Fruit fly (Drosophila melanogaster) whole organism, prepupa: ENCODE data around the gene CG12523.

Experiments used
- Blimp-1 ChIP-seq: fragments of 200-800 bp; sonication (Bioruptor generic); optimal IDR thresholded peaks from 3 replicates; lab custom pipeline; 2017; ENCODE audit warnings: missing biosample characterization, missing genetic modification characterization, mild to moderate bottlenecking, moderate library complexity, missing genetic modification reagents
- CG10631 ChIP-seq: fragments of 200-800 bp; sonication (Bioruptor generic); optimal IDR thresholded peaks from 2 replicates; lab custom pipeline; 2016; ENCODE audit warnings: missing biosample characterization, missing genetic modification characterization
- CG10669 ChIP-seq: fragments of 200-800 bp; sonication (Bioruptor generic); optimal IDR thresholded peaks from 3 replicates; lab custom pipeline; 2018; ENCODE audit warnings: missing biosample characterization, mild to moderate bottlenecking, missing genetic modification characterization, moderate library complexity
- CG11762 ChIP-seq: fragments of 200-800 bp; sonication (Bioruptor generic); optimal IDR thresholded peaks from 3 replicates; lab custom pipeline; 2016; ENCODE audit warnings: missing biosample characterization, missing genetic modification characterization; ENCODE audit not compliant: insufficient read depth
- CG11902 ChIP-seq: fragments of 200-800 bp; sonication (Bioruptor generic); optimal IDR thresholded peaks from 3 replicates; lab custom pipeline; 2016; ENCODE audit warnings: missing biosample characterization, missing genetic modification characterization
- CG15336 ChIP-seq: fragments of 200-800 bp; sonication (Bioruptor generic); IDR thresholded peaks from 2 replicates; pipeline ENCODE4 v1.3.6; 2022; ENCODE audit warnings: missing biosample characterization, missing genetic modification characterization
- CG1621 ChIP-seq: fragments of 200-800 bp; sonication (Bioruptor generic); optimal IDR thresholded peaks from 3 replicates; lab custom pipeline; 2018; ENCODE audit warnings: missing biosample characterization, mild to moderate bottlenecking, missing genetic modification characterization
- CG3032 ChIP-seq: fragments of 200-800 bp; optimal IDR thresholded peaks from 2 replicates; lab custom pipeline; 2019; ENCODE audit warnings: missing biosample characterization, mild to moderate bottlenecking, missing genetic modification characterization, moderate library complexity
- CG31627 ChIP-seq: fragments of 200-800 bp; sonication (Bioruptor generic); optimal IDR thresholded peaks from 3 replicates; lab custom pipeline; 2016; ENCODE audit warnings: missing biosample characterization, missing genetic modification characterization
- CG32006 ChIP-seq: fragments of 200-800 bp; sonication (Bioruptor generic); optimal IDR thresholded peaks from 3 replicates; lab custom pipeline; 2017; ENCODE audit warnings: missing biosample characterization, mild to moderate bottlenecking, missing genetic modification characterization
- CG3919 ChIP-seq: fragments of 200-800 bp; sonication (Bioruptor generic); optimal IDR thresholded peaks from 3 replicates; lab custom pipeline; 2016; ENCODE audit warnings: missing biosample characterization, missing genetic modification characterization
- CG4318 ChIP-seq: fragments of 200-800 bp; sonication (Bioruptor generic); optimal IDR thresholded peaks from 3 replicates; lab custom pipeline; 2017; ENCODE audit warnings: missing biosample characterization, mild to moderate bottlenecking, missing genetic modification characterization
- CG6276 ChIP-seq: fragments of 200-800 bp; sonication (Bioruptor generic); optimal IDR thresholded peaks from 2 replicates; lab custom pipeline; 2017; ENCODE audit warnings: missing biosample characterization, mild to moderate bottlenecking, missing genetic modification characterization
- CG6854 ChIP-seq: fragments of 200-800 bp; sonication (Bioruptor generic); optimal IDR thresholded peaks from 2 replicates; lab custom pipeline; 2017; ENCODE audit warnings: missing biosample characterization, mild to moderate bottlenecking, missing genetic modification characterization
- CG7368 ChIP-seq: fragments of 200-800 bp; sonication (Bioruptor generic); optimal IDR thresholded peaks from 3 replicates; lab custom pipeline; 2016; ENCODE audit warnings: missing biosample characterization, missing genetic modification characterization
- CG8119 ChIP-seq: fragments of 200-800 bp; sonication (Bioruptor generic); IDR thresholded peaks from 3 replicates; pipeline ENCODE4 v1.3.6; 2022; ENCODE audit warnings: missing biosample characterization, missing genetic modification characterization
- CG8319 ChIP-seq: fragments of 200-800 bp; sonication (Bioruptor generic); optimal IDR thresholded peaks from 3 replicates; lab custom pipeline; 2016; ENCODE audit warnings: missing biosample characterization, missing genetic modification characterization
- CG8632 ChIP-seq: fragments of 200-800 bp; sonication (Bioruptor generic); optimal IDR thresholded peaks from 3 replicates; lab custom pipeline; 2016; ENCODE audit warnings: missing biosample characterization, missing genetic modification characterization
- CG9139 ChIP-seq: fragments of 200-800 bp; sonication (Bioruptor generic); optimal IDR thresholded peaks from 3 replicates; lab custom pipeline; 2017; ENCODE audit warnings: missing biosample characterization, mild to moderate bottlenecking, missing genetic modification characterization
- Eip75B ChIP-seq: fragments of 200-800 bp; sonication (Bioruptor generic); optimal IDR thresholded peaks from 3 replicates; lab custom pipeline; 2016; ENCODE audit warnings: missing biosample characterization, missing genetic modification characterization
- Eip93F ChIP-seq: fragments of 200-800 bp; sonication (Bioruptor generic); optimal IDR thresholded peaks from 2 replicates; lab custom pipeline; 2016; ENCODE audit warnings: missing biosample characterization, mild to moderate bottlenecking, missing genetic modification characterization
- Ets21C ChIP-seq: fragments of 200-800 bp; sonication (Bioruptor generic); optimal IDR thresholded peaks from 3 replicates; lab custom pipeline; 2016; ENCODE audit warnings: missing biosample characterization, missing genetic modification characterization
- Ets96B ChIP-seq: fragments of 200-800 bp; optimal IDR thresholded peaks from 2 replicates; lab custom pipeline; 2019; ENCODE audit warnings: missing biosample characterization, mild to moderate bottlenecking, missing genetic modification characterization, moderate library complexity
- Gug ChIP-seq: fragments of 200-800 bp; sonication (Bioruptor generic); IDR thresholded peaks from 2 replicates; pipeline ENCODE4 v1.3.6; 2022; ENCODE audit warnings: missing biosample characterization, missing genetic modification characterization
- Hr38 ChIP-seq: sonication (Bioruptor generic); optimal IDR thresholded peaks from 2 replicates; lab custom pipeline; 2016; ENCODE audit warnings: missing biosample characterization, missing genetic modification characterization
- Hr39 ChIP-seq: fragments of 200-800 bp; sonication (Bioruptor generic); optimal IDR thresholded peaks from 2 replicates; lab custom pipeline; 2016; ENCODE audit warnings: missing biosample characterization, missing genetic modification characterization
- Hr4 ChIP-seq: fragments of 200-800 bp; sonication (Bioruptor generic); optimal IDR thresholded peaks from 3 replicates; lab custom pipeline; 2016; ENCODE audit warnings: missing biosample characterization, missing genetic modification characterization
- Met ChIP-seq: fragments of 200-800 bp; sonication (Bioruptor generic); optimal IDR thresholded peaks from 3 replicates; lab custom pipeline; 2016; ENCODE audit warnings: missing biosample characterization, missing genetic modification characterization
- Smox ChIP-seq: fragments of 200-800 bp; sonication (Bioruptor generic); optimal IDR thresholded peaks from 3 replicates; lab custom pipeline; 2016; ENCODE audit warnings: missing biosample characterization, missing genetic modification characterization
- Sox102F ChIP-seq: fragments of 200-800 bp; sonication (Bioruptor generic); optimal IDR thresholded peaks from 2 replicates; lab custom pipeline; 2016; ENCODE audit warnings: missing biosample characterization, mild to moderate bottlenecking, missing genetic modification characterization
- achi ChIP-seq: fragments of 200-800 bp; sonication (Bioruptor generic); optimal IDR thresholded peaks from 3 replicates; lab custom pipeline; 2016; ENCODE audit warnings: missing biosample characterization, missing genetic modification characterization
- acj6 ChIP-seq: fragments of 200-800 bp; sonication (Bioruptor generic); optimal IDR thresholded peaks from 3 replicates; lab custom pipeline; 2016; ENCODE audit warnings: missing biosample characterization, missing genetic modification characterization
- cyc ChIP-seq: fragments of 200-800 bp; sonication (Bioruptor generic); optimal IDR thresholded peaks from 3 replicates; lab custom pipeline; 2016; ENCODE audit warnings: missing biosample characterization, missing genetic modification characterization
- dac ChIP-seq: fragments of 200-800 bp; sonication (Bioruptor generic); optimal IDR thresholded peaks from 2 replicates; lab custom pipeline; 2017; ENCODE audit warnings: missing biosample characterization, mild to moderate bottlenecking, missing genetic modification characterization
- dsx ChIP-seq: fragments of 200-800 bp; optimal IDR thresholded peaks from 3 replicates; lab custom pipeline; 2019; ENCODE audit warnings: missing biosample characterization, mild to moderate bottlenecking, missing genetic modification characterization, moderate library complexity; ENCODE audit not compliant: poor library complexity, severe bottlenecking
- eg ChIP-seq: fragments of 200-800 bp; sonication (Bioruptor generic); IDR thresholded peaks from 3 replicates; pipeline ENCODE4 v1.3.6; 2022; ENCODE audit warnings: missing biosample characterization, missing genetic modification characterization
- esn ChIP-seq: fragments of 200-800 bp; sonication (Bioruptor generic); optimal IDR thresholded peaks from 2 replicates; lab custom pipeline; 2016; ENCODE audit warnings: missing biosample characterization, mild to moderate bottlenecking, missing genetic modification characterization, moderate library complexity
- fd85E ChIP-seq: fragments of 200-800 bp; sonication (Bioruptor generic); optimal IDR thresholded peaks from 3 replicates; lab custom pipeline; 2016; ENCODE audit warnings: missing biosample characterization, missing genetic modification characterization
- fkh ChIP-seq: fragments of 200-800 bp; sonication (Bioruptor generic); optimal IDR thresholded peaks from 3 replicates; lab custom pipeline; 2017; ENCODE audit warnings: missing biosample characterization, mild to moderate bottlenecking, missing genetic modification characterization, moderate library complexity
- lz ChIP-seq: fragments of 200-800 bp; sonication (Bioruptor generic); optimal IDR thresholded peaks from 3 replicates; lab custom pipeline; 2016; ENCODE audit warnings: missing biosample characterization, missing genetic modification characterization
- net ChIP-seq: fragments of 200-800 bp; sonication (Bioruptor generic); optimal IDR thresholded peaks from 3 replicates; lab custom pipeline; 2016; ENCODE audit warnings: missing biosample characterization, missing genetic modification characterization
- pdm3 ChIP-seq: fragments of 200-800 bp; sonication (Bioruptor generic); optimal IDR thresholded peaks from 3 replicates; lab custom pipeline; 2016; ENCODE audit warnings: missing biosample characterization, missing genetic modification characterization
- salr ChIP-seq, 2 experiments: fragments of 200-800 bp; sonication (Bioruptor generic); optimal IDR thresholded peaks; 3 replicates each; lab custom pipeline; 2016 to 2018; ENCODE audit warnings: missing biosample characterization in 2 of 2, missing genetic modification characterization in 2 of 2, mild to moderate bottlenecking in 1 of 2
- spab ChIP-seq: fragments of 200-800 bp; sonication (Bioruptor generic); optimal IDR thresholded peaks from 2 replicates; lab custom pipeline; 2017; ENCODE audit warnings: missing biosample characterization, mild to moderate bottlenecking, missing genetic modification characterization, missing genetic modification reagents
- svp ChIP-seq: fragments of 200-800 bp; sonication (Bioruptor generic); peaks from one replicate; lab custom pipeline; 2016; ENCODE audit warnings: missing biosample characterization, missing genetic modification characterization
- topi ChIP-seq: fragments of 200-800 bp; sonication (Bioruptor generic); optimal IDR thresholded peaks from 3 replicates; lab custom pipeline; 2016; ENCODE audit warnings: missing biosample characterization, missing genetic modification characterization
- vri ChIP-seq: fragments of 200-800 bp; sonication (Bioruptor generic); optimal IDR thresholded peaks from 3 replicates; lab custom pipeline; 2016; ENCODE audit warnings: missing biosample characterization, mild to moderate bottlenecking, missing genetic modification characterization

Gene CG12523

dm6 chr3L:10756082-10756481, 44.9 kb upstream of the CG12523 start (continued):
- TF ChIP-seq salr (GFP tag; optimal IDR thresholded peaks at IDR 0.05; lab: Kevin White, UChicago) = peak in 1 of 2 experiments; percentile 35
- peak; percentile 41 for TF ChIP-seq achi (GFP tag; lab: Kevin White, UChicago)
- TF ChIP-seq CG32006 (GFP tag; lab: Kevin White, UChicago) = peak; percentile 77
- TF ChIP-seq eg (GFP tag; lab: Robert Waterston, UW) = peak; percentile 89
- TF ChIP-seq Hr4 = peak; percentile 80
- peak; percentile 26 for TF ChIP-seq acj6
- no peak for TF ChIP-seq CG8319
- TF ChIP-seq Ets21C (GFP tag; lab: Kevin White, UChicago) = no peak
- no peak for TF ChIP-seq CG7368
- TF ChIP-seq Met (GFP tag; lab: Kevin White, UChicago) = peak; percentile 3
- no peak for TF ChIP-seq CG8632
- TF ChIP-seq lz (GFP tag; lab: Kevin White, UChicago) = no peak
- peak; percentile 29 for TF ChIP-seq dac (GFP tag; lab: Kevin White, UChicago)
- TF ChIP-seq CG6276 = peak; percentile 60
- TF ChIP-seq CG10669 (GFP tag; lab: Kevin White, UChicago) = no peak
- TF ChIP-seq Gug (GFP tag; lab: Robert Waterston, UW) = peak; percentile 77
- TF ChIP-seq cyc (GFP tag; lab: Kevin White, UChicago) = no peak
- TF ChIP-seq CG3032 (tag; lab: Kevin White, UChicago) = no peak
- no peak for TF ChIP-seq CG10631 (GFP tag; lab: Kevin White, UChicago)
- no peak for TF ChIP-seq spab (GFP tag; lab: Kevin White, UChicago)

dm6 chr3L:10756919-10757318, 44.1 kb upstream of the CG12523 start:
- TF ChIP-seq Ets21C (GFP tag; lab: Kevin White, UChicago) = no peak
- no peak for TF ChIP-seq Hr39 (GFP tag; lab: Kevin White, UChicago)
- peak; percentile 81 for TF ChIP-seq CG9139
- no peak for TF ChIP-seq Gug (GFP tag; lab: Robert Waterston, UW)
- TF ChIP-seq spab (GFP tag; lab: Kevin White, UChicago) = peak; percentile 80
- TF ChIP-seq Eip75B (GFP tag; lab: Kevin White, UChicago) = no peak
- no peak for TF ChIP-seq fkh
- TF ChIP-seq Hr38 (GFP tag; lab: Kevin White, UChicago) = no peak
- no peak for TF ChIP-seq lz (GFP tag; lab: Kevin White, UChicago)
- TF ChIP-seq fd85E = no peak
- TF ChIP-seq net (GFP tag; lab: Kevin White, UChicago) = no peak
- no peak for TF ChIP-seq pdm3
- TF ChIP-seq cyc (GFP tag; lab: Kevin White, UChicago) = no peak
- no peak for TF ChIP-seq dac (GFP tag; lab: Kevin White, UChicago)
- peak in 1 of 2 experiments; percentile 27 for TF ChIP-seq salr (GFP tag; optimal IDR thresholded peaks at IDR 0.05; lab: Kevin White, UChicago)
- peak; percentile 96 for TF ChIP-seq Ets96B (tag; lab: Kevin White, UChicago)
- TF ChIP-seq CG1621 (tag; lab: Kevin White, UChicago) = peak; percentile 29
- TF ChIP-seq CG6854 = no peak
- peak; percentile 82 for TF ChIP-seq CG10669 (GFP tag; lab: Kevin White, UChicago)
- no peak for TF ChIP-seq Hr4
- no peak for TF ChIP-seq esn (GFP tag; lab: Kevin White, UChicago)
- no peak for TF ChIP-seq Eip93F (GFP tag; lab: Kevin White, UChicago)
- TF ChIP-seq CG7368 = peak; percentile 38
- no peak for TF ChIP-seq Sox102F
- TF ChIP-seq CG3032 (tag; lab: Kevin White, UChicago) = peak; percentile 96
- TF ChIP-seq svp = no peak
- peak; percentile 7 for TF ChIP-seq CG3919 (GFP tag; lab: Kevin White, UChicago)
- TF ChIP-seq CG15336 (GFP tag; lab: Robert Waterston, UW) = 0 out of 2 replicates have a peak, but pooled peaks have one; percentile 12
- peak; percentile 11 for TF ChIP-seq CG32006 (GFP tag; lab: Kevin White, UChicago)
- TF ChIP-seq dsx (GFP tag; lab: Kevin White, UChicago) = peak; percentile 94
- TF ChIP-seq Blimp-1 = no peak
- no peak for TF ChIP-seq CG4318 (GFP tag; lab: Kevin White, UChicago)
- peak; percentile 46; the same call in 1 of the 3 replicates for TF ChIP-seq CG8119
- TF ChIP-seq CG11902 = no peak
- peak; percentile 48 for TF ChIP-seq CG11762 (GFP tag; lab: Kevin White, UChicago)
- TF ChIP-seq Smox = no peak
- TF ChIP-seq topi (GFP tag; lab: Kevin White, UChicago) = no peak
- TF ChIP-seq CG6276 = no peak
- no peak for TF ChIP-seq vri (GFP tag; lab: Kevin White, UChicago)
- TF ChIP-seq CG31627 (GFP tag; lab: Kevin White, UChicago) = no peak
- TF ChIP-seq eg (GFP tag; lab: Robert Waterston, UW) = 0 out of 3 replicates have a peak, but pooled peaks have one; percentile 30
- TF ChIP-seq Met (GFP tag; lab: Kevin White, UChicago) = no peak
- peak; percentile 76 for TF ChIP-seq CG10631 (GFP tag; lab: Kevin White, UChicago)
- TF ChIP-seq achi (GFP tag; lab: Kevin White, UChicago) = peak; percentile 56
